Fruit fly (Drosophila melanogaster): Measurements from ENCODE around the gene CG31909.

Gene CG31909

dm6 chr2L:7281430-7281829, 24.1 kb downstream of the CG31909 start (continued):
- TF ChIP-seq Hsf (GFP tag; optimal IDR thresholded peaks at IDR 0.05) (peak; percentile 77), ash1 (GFP tag; optimal IDR thresholded peaks at IDR 0.05) (peak; percentile 8), CG3163 (GFP tag; optimal IDR thresholded peaks at IDR 0.05) (peak; percentile 10), CG2199 (GFP tag; IDR thresholded peaks at IDR 0.05) (peak; percentile 71), phol (tag; optimal IDR thresholded peaks at IDR 0.05) (peak; percentile 67), cato (GFP tag; optimal IDR thresholded peaks at IDR 0.05; ENCODE audit: borderline replicate concordance) (peak; percentile 51), slbo (GFP tag; IDR thresholded peaks at IDR 0.05) (peak; percentile 87), Opbp (GFP tag; IDR thresholded peaks at IDR 0.05; ENCODE audit: partially characterized antibody) (peak; percentile 28; the same call in 1 of the 3 replicates), maf-S (GFP tag; optimal IDR thresholded peaks at IDR 0.05) (peak; percentile 19), lola (GFP tag; optimal IDR thresholded peaks at IDR 0.05) (peak in 1 of 3 experiments; percentile 24), Ets97D (GFP tag; optimal IDR thresholded peaks at IDR 0.05) (peak; percentile 43), fu2 (GFP tag; optimal IDR thresholded peaks at IDR 0.05) (peak; percentile 33), D19A (tag; optimal IDR thresholded peaks at IDR 0.05) (peak; percentile 48), sob (GFP tag; IDR thresholded peaks at IDR 0.05) (peak; percentile 65), yki (optimal IDR thresholded peaks at IDR 0.05) (peak; percentile 75), MTF-1 (GFP tag; optimal IDR thresholded peaks at IDR 0.05; ENCODE audit: borderline replicate concordance) (no peak), ci (GFP tag; IDR thresholded peaks at IDR 0.05) (peak; percentile 36; the same call in 2 of the 3 replicates), CG33213 (GFP tag; optimal IDR thresholded peaks at IDR 0.05) (peak; percentile 73), Mrtf (GFP tag; IDR thresholded peaks at IDR 0.05) (peak; percentile 67; the same call in 2 of the 3 replicates), CG17359 (tag; optimal IDR thresholded peaks at IDR 0.05) (peak; percentile 44), Pdp1 (GFP tag; optimal IDR thresholded peaks at IDR 0.05) (peak; percentile 67 to 78), ind (GFP tag; optimal IDR thresholded peaks at IDR 0.05) (peak; percentile 50), CG12299 (tag; optimal IDR thresholded peaks at IDR 0.05) (peak; percentile 12), pho (GFP tag; optimal IDR thresholded peaks at IDR 0.05) (peak; percentile 17), PHDP (tag; optimal IDR thresholded peaks at IDR 0.05) (peak; percentile 60), CG11398 (GFP tag; optimal IDR thresholded peaks at IDR 0.05) (no peak), CG7928 (GFP tag; optimal IDR thresholded peaks at IDR 0.05) (no peak), fd3F (GFP tag; optimal IDR thresholded peaks at IDR 0.05) (peak; percentile 26), ap (GFP tag; IDR thresholded peaks at IDR 0.05) (no peak), CG32772 (GFP tag; IDR thresholded peaks at IDR 0.05) (peak; percentile 82), onecut (GFP tag; IDR thresholded peaks at IDR 0.05) (peak; percentile 47), tap (tag; optimal IDR thresholded peaks at IDR 0.05) (no peak), rib (GFP tag; IDR thresholded peaks at IDR 0.05) (0 out of 2 replicates have a peak, but pooled peaks have one; percentile 13), Chrac-16 (GFP tag; optimal IDR thresholded peaks at IDR 0.05) (peak; percentile 62), CG12236 (GFP tag; optimal IDR thresholded peaks at IDR 0.05) (no peak), CG1233 (GFP tag; optimal IDR thresholded peaks at IDR 0.05) (no peak), CG10147 (GFP tag; optimal IDR thresholded peaks at IDR 0.05) (peak; percentile 18), CG34422 (GFP tag; IDR thresholded peaks at IDR 0.05) (peak; percentile 77), Atf-2 (GFP tag; optimal IDR thresholded peaks at IDR 0.05) (peak; percentile 44), Camta (GFP tag; optimal IDR thresholded peaks at IDR 0.05) (peak; percentile 64), sens (GFP tag) (peak; percentile 62), H15 (GFP tag; IDR thresholded peaks at IDR 0.05) (peak; percentile 55; the same call in 1 of the 3 replicates), NC2α (GFP tag; optimal IDR thresholded peaks at IDR 0.05) (peak; percentile 22), Rx (GFP tag; IDR thresholded peaks at IDR 0.05) (peak; percentile 43; the same call in 1 of the 2 replicates), pzg (GFP tag; optimal IDR thresholded peaks at IDR 0.05) (peak; percentile 10), nmo (GFP tag; optimal IDR thresholded peaks at IDR 0.05) (peak; percentile 64), her (GFP tag; optimal IDR thresholded peaks at IDR 0.05) (no peak), Atf3 (GFP tag; optimal IDR thresholded peaks at IDR 0.05) (peak; percentile 59), CG17802 (tag; optimal IDR thresholded peaks at IDR 0.05) (peak; percentile 52), dysf (GFP tag; IDR thresholded peaks at IDR 0.05) (peak; percentile 73), Sry-δ (GFP tag; optimal IDR thresholded peaks at IDR 0.05) (peak; percentile 20)
